Fruit fly (Drosophila melanogaster) S2 (cell line): ENCODE measurements around the gene CG43338.

ENCODE experiments used
- CG8478 ChIP-seq: fragments of >200 bp; optimal IDR thresholded peaks from 2 replicates; lab custom pipeline; 2018
- CTCF ChIP-seq, 2 experiments: fragments of >200 bp; optimal IDR thresholded peaks; 2 replicates each; lab custom pipeline; 2018

dm6 chr2L:18719583-18719982 lies 48.5 kb upstream of the CG43338 start:
- TF ChIP-seq CG8478 (no peak), CTCF (optimal IDR thresholded peaks at IDR 0.05; lab: Kevin White, UChicago) (no peak)
